Fruit fly (Drosophila melanogaster): ENCODE data around the gene CG18265.

DNA sequence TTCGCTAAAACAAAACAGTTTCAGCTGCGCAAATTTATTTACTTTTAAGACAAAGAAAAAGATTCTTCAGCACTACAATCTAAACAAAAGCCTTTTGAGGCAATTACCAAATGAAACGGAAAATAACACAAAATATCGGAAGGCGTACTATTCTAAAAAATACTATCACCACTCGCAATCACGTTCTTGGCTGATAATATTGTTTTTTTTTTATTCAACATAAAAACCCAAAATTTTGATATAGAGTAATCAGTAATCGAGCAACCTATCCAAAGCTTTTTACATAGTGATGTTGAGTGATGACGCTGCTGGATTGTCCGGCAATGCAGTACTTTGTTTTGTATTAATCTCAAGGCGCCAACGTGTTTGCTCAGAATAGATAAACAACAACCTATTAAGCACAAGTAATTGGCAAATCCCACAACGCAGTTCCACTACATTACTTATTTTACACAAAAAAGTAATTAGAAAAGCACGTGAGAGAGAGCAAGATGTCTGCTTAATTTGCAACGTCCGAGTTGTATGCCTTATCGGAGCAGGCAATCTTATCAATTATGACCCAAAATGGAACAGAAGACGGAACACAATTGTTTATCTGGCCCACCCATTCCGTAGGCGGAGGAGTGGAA lies 8.1 kb upstream of the CG18265 start:
- TF ChIP-seq psq (optimal IDR thresholded peaks at IDR 0.05) (no peak), CG8478 (optimal IDR thresholded peaks at IDR 0.05) (no peak), Dll (optimal IDR thresholded peaks at IDR 0.05) (no peak), pan (optimal IDR thresholded peaks at IDR 0.05) (no peak)
